Fruit fly (Drosophila melanogaster) whole organism, embryonic: ENCODE data around the gene CG2444.

Source experiments
- CG10274 ChIP-seq: fragments of 200-800 bp; sonication (Bioruptor generic); optimal IDR thresholded peaks from 3 replicates; lab custom pipeline; 2017; ENCODE audit warnings: missing biosample characterization, mild to moderate bottlenecking, missing genetic modification characterization
- CG11247 ChIP-seq: fragments of 200-800 bp; sonication (Bioruptor generic); IDR thresholded peaks from 2 replicates; pipeline ENCODE4 v1.3.6; 2022; ENCODE audit warnings: missing biosample characterization, missing genetic modification characterization
- CG11723 ChIP-seq: fragments of 200-800 bp; sonication (Bioruptor generic); optimal IDR thresholded peaks from 2 replicates; lab custom pipeline; 2017; ENCODE audit warnings: missing biosample characterization, mild to moderate bottlenecking, missing genetic modification characterization
- CG12104 ChIP-seq: fragments of 200-800 bp; sonication (Bioruptor generic); optimal IDR thresholded peaks from 3 replicates; lab custom pipeline; 2016; ENCODE audit warnings: missing biosample characterization, missing genetic modification characterization
- CG13287 ChIP-seq: fragments of 200-800 bp; sonication (Bioruptor generic); IDR thresholded peaks from 2 replicates; pipeline ENCODE4 v1.3.6; 2022; ENCODE audit warnings: missing biosample characterization, missing genetic modification characterization; ENCODE audit not compliant: partially characterized antibody
- CG14014 ChIP-seq: fragments of 200-800 bp; sonication (Bioruptor generic); IDR thresholded peaks from 2 replicates; pipeline ENCODE4 v1.3.6; 2022; ENCODE audit warnings: missing biosample characterization, missing genetic modification characterization
- CG1647 ChIP-seq: fragments of 200-800 bp; sonication (Bioruptor generic); optimal IDR thresholded peaks from 3 replicates; lab custom pipeline; 2016; ENCODE audit warnings: missing biosample characterization, missing genetic modification characterization
- CG17829 ChIP-seq: fragments of 200-800 bp; optimal IDR thresholded peaks from 2 replicates; lab custom pipeline; 2019; ENCODE audit warnings: missing biosample characterization, mild to moderate bottlenecking, missing genetic modification characterization, moderate library complexity
- CG2129 ChIP-seq: fragments of 200-800 bp; sonication (Bioruptor generic); IDR thresholded peaks from 2 replicates; pipeline ENCODE4 v1.3.6; 2022; ENCODE audit warnings: missing biosample characterization, missing genetic modification characterization; ENCODE audit not compliant: partially characterized antibody
- CG2875 ChIP-seq: fragments of 200-800 bp; sonication (Bioruptor generic); optimal IDR thresholded peaks from 2 replicates; lab custom pipeline; 2017; ENCODE audit warnings: missing biosample characterization, mild to moderate bottlenecking, missing genetic modification characterization, missing genetic modification reagents
- CG30403 ChIP-seq: fragments of 200-800 bp; sonication (Bioruptor generic); optimal IDR thresholded peaks from 3 replicates; lab custom pipeline; 2016; ENCODE audit warnings: missing biosample characterization, missing genetic modification characterization
- CG3163 ChIP-seq: fragments of 200-800 bp; sonication (Bioruptor generic); optimal IDR thresholded peaks from 3 replicates; lab custom pipeline; 2016; ENCODE audit warnings: missing biosample characterization, missing genetic modification characterization
- CG3847 ChIP-seq: fragments of 200-800 bp; sonication (Bioruptor generic); IDR thresholded peaks from 2 replicates; pipeline ENCODE4 v1.3.6; 2022; ENCODE audit warnings: missing biosample characterization, missing genetic modification characterization
- CG4404 ChIP-seq: fragments of 200-800 bp; sonication (Bioruptor generic); IDR thresholded peaks from 2 replicates; pipeline ENCODE4 v1.3.6; 2022; ENCODE audit warnings: missing biosample characterization, missing genetic modification characterization
- CG5953 ChIP-seq: fragments of 200-800 bp; sonication (Bioruptor generic); IDR thresholded peaks from 2 replicates; pipeline ENCODE4 v1.3.6; 2022; ENCODE audit warnings: missing biosample characterization, missing genetic modification characterization
- CG6272 ChIP-seq: fragments of 200-800 bp; sonication (Bioruptor generic); IDR thresholded peaks from 2 replicates; pipeline ENCODE4 v1.3.6; 2022; ENCODE audit warnings: missing biosample characterization, missing genetic modification characterization
- CG7556 ChIP-seq: fragments of 200-800 bp; sonication (Bioruptor generic); optimal IDR thresholded peaks from 2 replicates; lab custom pipeline; 2017; ENCODE audit warnings: missing biosample characterization, mild to moderate bottlenecking, missing genetic modification characterization
- CG7963 ChIP-seq: fragments of 200-800 bp; sonication (Bioruptor generic); IDR thresholded peaks from 3 replicates; pipeline ENCODE4 v1.3.6; 2022; ENCODE audit warnings: missing biosample characterization, missing genetic modification characterization; ENCODE audit not compliant: partially characterized antibody
- CG8765 ChIP-seq: fragments of 200-800 bp; sonication (Bioruptor generic); IDR thresholded peaks from 2 replicates; pipeline ENCODE4 v1.3.6; 2022; ENCODE audit warnings: missing biosample characterization, missing genetic modification characterization
- CTCF ChIP-seq: fragments of 200-800 bp; sonication (Bioruptor generic); optimal IDR thresholded peaks from 2 replicates; lab custom pipeline; 2017; ENCODE audit warnings: missing biosample characterization, mild to moderate bottlenecking, missing genetic modification characterization, moderate library complexity
- Camta ChIP-seq: fragments of 200-800 bp; sonication (Bioruptor generic); optimal IDR thresholded peaks from 2 replicates; lab custom pipeline; 2016; ENCODE audit warnings: missing biosample characterization, missing genetic modification characterization
- CrebB ChIP-seq: fragments of 200-800 bp; sonication (Bioruptor generic); optimal IDR thresholded peaks from 3 replicates; lab custom pipeline; 2018; ENCODE audit warnings: missing biosample characterization, mild to moderate bottlenecking, missing genetic modification characterization
- E2f2 ChIP-seq: fragments of 200-800 bp; sonication (Bioruptor generic); IDR thresholded peaks from 2 replicates; pipeline ENCODE4 v1.3.6; 2022; ENCODE audit warnings: missing biosample characterization, missing genetic modification characterization
- Hmr ChIP-seq: fragments of 200-800 bp; sonication (Bioruptor generic); optimal IDR thresholded peaks from 3 replicates; lab custom pipeline; 2017; ENCODE audit warnings: mild to moderate bottlenecking, missing biosample characterization, missing genetic modification reagents, missing genetic modification characterization
- Kr ChIP-seq: fragments of 200-800 bp; sonication (Bioruptor generic); optimal IDR thresholded peaks from 2 replicates; lab custom pipeline; 2017; ENCODE audit warnings: missing biosample characterization, mild to moderate bottlenecking, missing genetic modification characterization
- MBD-R2 ChIP-seq: fragments of 200-800 bp; sonication (Bioruptor generic); IDR thresholded peaks from 2 replicates; pipeline ENCODE4 v1.3.6; 2022; ENCODE audit warnings: missing biosample characterization, missing genetic modification characterization
- Mes4 ChIP-seq: fragments of 200-800 bp; sonication (Bioruptor generic); optimal IDR thresholded peaks from 2 replicates; lab custom pipeline; 2016; ENCODE audit warnings: missing biosample characterization, missing genetic modification characterization
- Myb ChIP-seq: fragments of 200-800 bp; sonication (Bioruptor generic); optimal IDR thresholded peaks from 2 replicates; lab custom pipeline; 2016; ENCODE audit warnings: missing biosample characterization, missing genetic modification characterization
- Nf-YA ChIP-seq: fragments of 200-800 bp; sonication (Bioruptor generic); IDR thresholded peaks from 2 replicates; pipeline ENCODE4 v1.3.6; 2022; ENCODE audit warnings: missing biosample characterization, missing genetic modification characterization
- Nf-YC ChIP-seq: fragments of 200-800 bp; optimal IDR thresholded peaks from 3 replicates; lab custom pipeline; 2019; ENCODE audit warnings: missing biosample characterization, mild to moderate bottlenecking, missing genetic modification characterization, moderate library complexity
- Sox100B ChIP-seq: fragments of 200-800 bp; sonication (Bioruptor generic); optimal IDR thresholded peaks from 3 replicates; lab custom pipeline; 2018; ENCODE audit warnings: missing biosample characterization, mild to moderate bottlenecking, missing genetic modification characterization
- Stat92E ChIP-seq, 3 experiments: fragments of >200 bp in 2 of 3; fragments of 200-800 bp in 1 of 3; sonication (Bioruptor generic) in 1 of 3; optimal IDR thresholded peaks; 2 replicates each; lab custom pipeline; 2017 to 2019; ENCODE audit warnings: missing biosample characterization in 3 of 3, missing genetic modification characterization in 3 of 3, mild to moderate bottlenecking in 1 of 3, moderate library complexity in 1 of 3
- ab ChIP-seq: fragments of 200-800 bp; sonication (Bioruptor generic); optimal IDR thresholded peaks from 2 replicates; lab custom pipeline; 2016; ENCODE audit warnings: missing biosample characterization, missing genetic modification characterization
- ash1 ChIP-seq: fragments of 200-800 bp; sonication (Bioruptor generic); optimal IDR thresholded peaks from 2 replicates; lab custom pipeline; 2018; ENCODE audit warnings: missing biosample characterization, mild to moderate bottlenecking, missing genetic modification characterization
- btn ChIP-seq: fragments of 200-800 bp; sonication (Bioruptor generic); optimal IDR thresholded peaks from 2 replicates; lab custom pipeline; 2016; ENCODE audit warnings: missing biosample characterization, missing genetic modification characterization
- crol ChIP-seq: fragments of 200-800 bp; sonication (Bioruptor generic); IDR thresholded peaks from 2 replicates; pipeline ENCODE4 v1.3.6; 2022; ENCODE audit warnings: missing biosample characterization, missing genetic modification characterization
- dan ChIP-seq: fragments of 200-800 bp; sonication (Bioruptor generic); IDR thresholded peaks from 2 replicates; pipeline ENCODE4 v1.3.6; 2022; ENCODE audit warnings: missing biosample characterization, missing genetic modification characterization
- dpn ChIP-seq, 2 experiments: fragments of 200-800 bp; sonication (Bioruptor generic); optimal IDR thresholded peaks; 3 replicates each; lab custom pipeline; 2016; ENCODE audit warnings: missing biosample characterization in 2 of 2, missing genetic modification characterization in 2 of 2
- fu2 ChIP-seq: fragments of 200-800 bp; sonication (Bioruptor generic); optimal IDR thresholded peaks from 2 replicates; lab custom pipeline; 2016; ENCODE audit warnings: missing biosample characterization, missing genetic modification characterization
- jigr1 ChIP-seq: fragments of 200-800 bp; sonication (Bioruptor generic); IDR thresholded peaks from 3 replicates; pipeline ENCODE4 v1.3.6; 2022; ENCODE audit warnings: missing biosample characterization, missing genetic modification characterization
- klu ChIP-seq: fragments of 200-800 bp; sonication (Bioruptor generic); IDR thresholded peaks from 2 replicates; pipeline ENCODE4 v1.3.6; 2022; ENCODE audit warnings: missing biosample characterization, missing genetic modification characterization
- kni ChIP-seq: fragments of 200-800 bp; sonication (Bioruptor generic); optimal IDR thresholded peaks from 3 replicates; lab custom pipeline; 2017; ENCODE audit warnings: mild to moderate bottlenecking, missing biosample characterization, missing genetic modification reagents, missing genetic modification characterization
- mam ChIP-seq: fragments of 200-800 bp; sonication (Bioruptor generic); optimal IDR thresholded peaks from 3 replicates; lab custom pipeline; 2016; ENCODE audit warnings: missing biosample characterization, missing genetic modification characterization
- nerfin-1 ChIP-seq: fragments of 200-800 bp; sonication (Bioruptor generic); optimal IDR thresholded peaks from 3 replicates; lab custom pipeline; 2019; ENCODE audit warnings: missing biosample characterization, mild to moderate bottlenecking, missing genetic modification characterization, moderate library complexity
- org-1 ChIP-seq: fragments of 200-800 bp; sonication (Bioruptor generic); optimal IDR thresholded peaks from 2 replicates; lab custom pipeline; 2017; ENCODE audit warnings: missing biosample characterization, missing genetic modification characterization
- tap ChIP-seq: fragments of 200-800 bp; optimal IDR thresholded peaks from 3 replicates; lab custom pipeline; 2019; ENCODE audit warnings: missing biosample characterization, mild to moderate bottlenecking, missing genetic modification characterization, moderate library complexity
- toy ChIP-seq: fragments of 200-800 bp; sonication (Bioruptor generic); IDR thresholded peaks from 2 replicates; pipeline ENCODE4 v1.3.6; 2022; ENCODE audit warnings: missing biosample characterization, missing genetic modification characterization
- ttk ChIP-seq: fragments of 200-800 bp; sonication (Bioruptor generic); IDR thresholded peaks from 2 replicates; pipeline ENCODE4 v2.1.2; 2022; ENCODE audit warnings: missing biosample characterization, missing genetic modification characterization
- wek ChIP-seq: fragments of 200-800 bp; sonication (Bioruptor generic); optimal IDR thresholded peaks from 3 replicates; lab custom pipeline; 2018; ENCODE audit warnings: missing biosample characterization, mild to moderate bottlenecking, missing genetic modification characterization, moderate library complexity
- z ChIP-seq: fragments of 200-800 bp; sonication (Bioruptor generic); IDR thresholded peaks from 3 replicates; pipeline ENCODE4 v1.3.6; 2022; ENCODE audit warnings: missing biosample characterization, missing genetic modification characterization

The CG2444 gene

DNA sequence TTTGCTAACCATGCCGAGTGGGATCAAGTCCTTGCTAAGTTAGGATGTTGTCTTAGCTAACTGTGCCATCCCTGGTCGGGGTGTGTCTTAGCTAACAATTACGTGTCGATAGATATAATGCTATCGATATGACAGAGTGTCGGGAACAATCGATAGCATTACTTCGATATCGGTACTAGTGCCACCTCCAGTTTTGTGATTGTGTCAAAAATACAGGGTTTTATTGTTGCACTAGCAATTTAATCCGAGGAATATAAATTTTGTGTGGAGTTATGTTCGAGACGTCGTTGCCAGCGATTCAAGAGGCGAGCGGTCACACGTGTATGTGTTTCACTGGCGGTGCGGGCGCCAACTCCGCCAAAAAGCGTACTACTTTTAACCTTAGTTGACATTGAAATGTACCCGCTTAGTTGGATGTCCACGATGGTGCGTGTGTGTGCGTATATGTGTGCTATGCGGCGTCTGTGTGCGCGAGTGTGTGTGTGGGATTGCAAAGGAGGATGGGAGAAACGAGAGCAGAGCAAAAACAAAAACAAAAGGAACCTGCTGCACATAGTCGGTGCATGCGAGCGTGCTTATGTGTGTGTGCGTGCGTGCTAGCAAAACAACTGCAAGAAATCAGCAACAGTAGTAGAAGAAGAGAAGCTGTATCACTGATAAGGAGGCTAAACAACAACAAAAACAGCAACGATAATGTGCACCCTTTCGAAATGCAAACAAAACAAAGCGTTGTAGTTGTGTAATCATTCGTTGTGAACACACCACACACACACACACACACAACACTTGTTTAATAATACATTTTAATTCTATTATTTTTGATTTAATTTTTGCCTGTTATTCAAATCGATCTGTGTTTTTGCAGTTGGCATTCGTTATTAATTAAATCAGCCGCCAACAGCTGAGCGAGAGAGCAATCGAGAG, 9.9 kb downstream of the CG2444 start, which contains the start of gene PhKgamma (continued):
- TF ChIP-seq Stat92E (GFP tag; optimal IDR thresholded peaks at IDR 0.05; lab: Kevin White, UChicago), result no peak
- peak; percentile 92 for TF ChIP-seq CG7963 (GFP tag; lab: Robert Waterston, UW)
- peak; percentile 36; the same call in 1 of the 2 replicates for TF ChIP-seq ttk
- no peak for TF ChIP-seq Nf-YA
- peak; percentile 54 for TF ChIP-seq CG17829 (tag; lab: Kevin White, UChicago)
- no peak for TF ChIP-seq btn (GFP tag; lab: Kevin White, UChicago)
- no peak for TF ChIP-seq CG8765 (GFP tag; lab: Robert Waterston, UW)
- no peak for TF ChIP-seq Kr (GFP tag; lab: Kevin White, UChicago)
- no peak for TF ChIP-seq toy
- no peak for TF ChIP-seq dan (GFP tag; lab: Robert Waterston, UW)
- peak; percentile 21 for TF ChIP-seq Nf-YC (tag; lab: Kevin White, UChicago)
- TF ChIP-seq CTCF (GFP tag; lab: Kevin White, UChicago), result peak; percentile 80
- TF ChIP-seq crol (GFP tag; lab: Robert Waterston, UW), result no peak
- peak; percentile 93 for TF ChIP-seq CG13287 (GFP tag; lab: Robert Waterston, UW)
- TF ChIP-seq CG2129 (GFP tag; lab: Robert Waterston, UW), result peak; percentile 80
- no peak for TF ChIP-seq tap (tag; lab: Kevin White, UChicago)
- TF ChIP-seq ash1 (GFP tag; lab: Kevin White, UChicago), result no peak
- no peak for TF ChIP-seq CG14014 (GFP tag; lab: Robert Waterston, UW)
- no peak for TF ChIP-seq jigr1 (GFP tag; lab: Robert Waterston, UW)
- TF ChIP-seq E2f2 (GFP tag; lab: Robert Waterston, UW), result peak; percentile 59
- peak; percentile 91 for TF ChIP-seq Myb (GFP tag; lab: Kevin White, UChicago)
- TF ChIP-seq nerfin-1 (tag; lab: Kevin White, UChicago), result peak; percentile 61
- no peak for TF ChIP-seq Sox100B (GFP tag; lab: Kevin White, UChicago)
- TF ChIP-seq Hmr (GFP tag; lab: Kevin White, UChicago), result no peak
- TF ChIP-seq Camta (GFP tag; lab: Kevin White, UChicago), result no peak
- TF ChIP-seq ab (GFP tag; lab: Kevin White, UChicago), result no peak
- TF ChIP-seq CG11247 (GFP tag; lab: Robert Waterston, UW), result no peak
- no peak; the same call in none of the 2 replicates for TF ChIP-seq MBD-R2 (GFP tag; lab: Robert Waterston, UW)
- no peak for TF ChIP-seq CG12104 (GFP tag; lab: Kevin White, UChicago)
- no peak for TF ChIP-seq Mes4
- no peak for TF ChIP-seq CG5953 (GFP tag; lab: Robert Waterston, UW)
- peak; percentile 38 for TF ChIP-seq CG3847 (GFP tag; lab: Robert Waterston, UW)
- peak; percentile 16 for TF ChIP-seq CrebB (tag; lab: Kevin White, UChicago)
- peak; percentile 77 for TF ChIP-seq kni (GFP tag; lab: Kevin White, UChicago)
- TF ChIP-seq CG4404 (GFP tag; lab: Robert Waterston, UW), result no peak
- no peak for TF ChIP-seq CG1647 (GFP tag; lab: Kevin White, UChicago)
- no peak for TF ChIP-seq klu (GFP tag; lab: Robert Waterston, UW)
- TF ChIP-seq CG6272 (GFP tag; lab: Robert Waterston, UW), result 0 out of 2 replicates have a peak, but pooled peaks have one; percentile 8
- TF ChIP-seq CG10274, result no peak
- no peak for TF ChIP-seq CG2875
- peak; percentile 9 for TF ChIP-seq CG7556 (GFP tag; lab: Kevin White, UChicago)
- TF ChIP-seq CG3163 (GFP tag; lab: Kevin White, UChicago), result peak; percentile 1
- peak in 1 of 2 experiments; percentile 44 for TF ChIP-seq dpn (GFP tag; optimal IDR thresholded peaks at IDR 0.05; lab: Kevin White, UChicago)
- TF ChIP-seq z (GFP tag; lab: Robert Waterston, UW), result no peak
- TF ChIP-seq fu2 (GFP tag; lab: Kevin White, UChicago), result no peak
- no peak for TF ChIP-seq CG11723
- TF ChIP-seq mam (GFP tag; lab: Kevin White, UChicago), result peak; percentile 43
- no peak for TF ChIP-seq wek
- no peak for TF ChIP-seq org-1 (GFP tag; lab: Kevin White, UChicago)
- TF ChIP-seq CG30403 (GFP tag; lab: Kevin White, UChicago), result peak; percentile 13
